Fruit fly (Drosophila melanogaster): ENCODE measurements around the gene CG8745.

dm6 chr3L:13876967-13877366 is 10.3 kb upstream of the CG8745 start:
- no peak for TF ChIP-seq pan (optimal IDR thresholded peaks at IDR 0.05)
- TF ChIP-seq h (GFP tag; optimal IDR thresholded peaks at IDR 0.05), result no peak
- TF ChIP-seq Sp1 (GFP tag; optimal IDR thresholded peaks at IDR 0.05), result no peak
- TF ChIP-seq CG32264 (GFP tag; optimal IDR thresholded peaks at IDR 0.05), result no peak
- TF ChIP-seq foxo (GFP tag; optimal IDR thresholded peaks at IDR 0.05), result no peak
- TF ChIP-seq Mio (GFP tag; optimal IDR thresholded peaks at IDR 0.05), result no peak
- no peak for TF ChIP-seq Abd-B (GFP tag; optimal IDR thresholded peaks at IDR 0.05)
